Worm (Caenorhabditis elegans) whole organism, L4 larva: Measurements from ENCODE around the gene oxi-1.

Experiments used
- R02D3.7 ChIP-seq: fragments of 150-350 bp; sonication (generic microtip); optimal IDR thresholded peaks from 3 replicates; lab custom pipeline; 2014; ENCODE audit warnings: missing biosample characterization, missing genetic modification characterization
- aly-2 ChIP-seq: sonication (generic microtip); optimal IDR thresholded peaks from 2 replicates; lab custom pipeline; 2018; ENCODE audit warnings: missing biosample characterization, missing genetic modification characterization
- jun-1 ChIP-seq: fragments of 150-350 bp; optimal IDR thresholded peaks from 2 replicates; lab custom pipeline; 2014; ENCODE audit warnings: missing biosample characterization, missing genetic modification reagents, missing genetic modification characterization
- mdt-29 ChIP-seq: fragments of 200-800 bp; sonication (Bioruptor generic); IDR thresholded peaks from 2 replicates; pipeline ENCODE4 v1.3.6; 2022; ENCODE audit warnings: missing genetic modification reagents, missing genetic modification characterization, missing compliant biosample characterization
- nhr-28 ChIP-seq: fragments of 150-350 bp; optimal IDR thresholded peaks from 2 replicates; lab custom pipeline; 2014; ENCODE audit warnings: missing biosample characterization, missing genetic modification characterization
- nhr-42 ChIP-seq: fragments of 200-800 bp; sonication (Bioruptor generic); IDR thresholded peaks from 2 replicates; pipeline ENCODE4 v1.3.6; 2022; ENCODE audit warnings: missing genetic modification characterization, missing compliant biosample characterization
- tag-97 ChIP-seq: fragments of 200-800 bp; sonication (Bioruptor generic); IDR thresholded peaks from 2 replicates; pipeline ENCODE4 v1.3.6; 2022; ENCODE audit warnings: missing genetic modification characterization, missing compliant biosample characterization
- zag-1 ChIP-seq: fragments of 150-350 bp; optimal IDR thresholded peaks from 2 replicates; lab custom pipeline; 2014; ENCODE audit warnings: missing biosample characterization, missing genetic modification characterization
- zip-2 ChIP-seq: fragments of 150-350 bp; optimal IDR thresholded peaks from 2 replicates; lab custom pipeline; 2014; ENCODE audit warnings: missing biosample characterization, missing genetic modification characterization

ce11 chrIII:10832636-10833035, 25.4 kb upstream of the oxi-1 start, which contains the start of gene sbsp-1:
- TF ChIP-seq aly-2 (tag; lab: Kevin White, UChicago) (no peak), tag-97 (GFP tag; lab: Robert Waterston, UW) (no peak), zip-2 (no peak), jun-1 (tag; lab: Kevin White, UChicago) (no peak), nhr-28 (no peak), nhr-42 (GFP tag; lab: Robert Waterston, UW) (no peak), mdt-29 (GFP tag; lab: Robert Waterston, UW) (no peak), R02D3.7 (tag; lab: Kevin White, UChicago) (no peak), zag-1 (no peak)
